Fruit fly (Drosophila melanogaster) whole organism, embryonic: Measurements from ENCODE around the gene UbcE2H.

Source experiments
- Abd-B ChIP-seq: fragments of 200-800 bp; sonication (Bioruptor generic); optimal IDR thresholded peaks from 2 replicates; lab custom pipeline; 2018; ENCODE audit warnings: missing biosample characterization, mild to moderate bottlenecking, missing genetic modification characterization, moderate library complexity
- Aef1 ChIP-seq: fragments of 200-800 bp; sonication (Bioruptor generic); IDR thresholded peaks from 3 replicates; pipeline ENCODE4 v1.3.6; 2022; ENCODE audit warnings: missing biosample characterization, missing genetic modification characterization
- Awh ChIP-seq: fragments of 200-800 bp; sonication (Bioruptor generic); IDR thresholded peaks from 2 replicates; pipeline ENCODE4, ENCODE4 v1.3.6; 2022; ENCODE audit warnings: missing biosample characterization, missing genetic modification characterization
- CG10147 ChIP-seq: fragments of 200-800 bp; sonication (Bioruptor generic); optimal IDR thresholded peaks from 2 replicates; lab custom pipeline; 2019; ENCODE audit warnings: missing biosample characterization, mild to moderate bottlenecking, missing genetic modification characterization, moderate library complexity
- CG10366 ChIP-seq: fragments of 200-800 bp; sonication (Bioruptor generic); IDR thresholded peaks from 2 replicates; pipeline ENCODE4 v1.3.6; 2022; ENCODE audit warnings: missing biosample characterization, missing genetic modification characterization
- CG11504 ChIP-seq: fragments of 200-800 bp; sonication (Bioruptor generic); optimal IDR thresholded peaks from 3 replicates; lab custom pipeline; 2019; ENCODE audit warnings: missing biosample characterization, mild to moderate bottlenecking, missing genetic modification characterization, moderate library complexity
- CG12219 ChIP-seq: fragments of 200-800 bp; sonication (Bioruptor generic); optimal IDR thresholded peaks from 3 replicates; lab custom pipeline; 2018; ENCODE audit warnings: missing biosample characterization, mild to moderate bottlenecking, missing genetic modification characterization
- CG15011 ChIP-seq: fragments of 200-800 bp; sonication (Bioruptor generic); optimal IDR thresholded peaks from 3 replicates; lab custom pipeline; 2018; ENCODE audit warnings: missing biosample characterization, mild to moderate bottlenecking, missing genetic modification characterization
- CG17385 ChIP-seq: fragments of 200-800 bp; sonication (Bioruptor generic); optimal IDR thresholded peaks from 3 replicates; lab custom pipeline; 2018; ENCODE audit warnings: missing biosample characterization, mild to moderate bottlenecking, missing genetic modification characterization
- CG18764 ChIP-seq: fragments of 200-800 bp; sonication (Bioruptor generic); optimal IDR thresholded peaks from 3 replicates; lab custom pipeline; 2016; ENCODE audit warnings: missing biosample characterization, missing genetic modification characterization
- CG2116 ChIP-seq: fragments of 200-800 bp; sonication (Bioruptor generic); optimal IDR thresholded peaks from 3 replicates; lab custom pipeline; 2018; ENCODE audit warnings: missing biosample characterization, mild to moderate bottlenecking, missing genetic modification characterization
- CG2678 ChIP-seq: fragments of 200-800 bp; sonication (Bioruptor generic); optimal IDR thresholded peaks from 3 replicates; lab custom pipeline; 2019; ENCODE audit warnings: missing biosample characterization, mild to moderate bottlenecking, missing genetic modification characterization, moderate library complexity
- CG30431 ChIP-seq: fragments of 200-800 bp; sonication (Bioruptor generic); optimal IDR thresholded peaks from 2 replicates; lab custom pipeline; 2017; ENCODE audit warnings: missing biosample characterization, missing genetic modification characterization
- CG32767 ChIP-seq: fragments of 200-800 bp; sonication (Bioruptor generic); IDR thresholded peaks from 2 replicates; pipeline ENCODE4 v1.3.6; 2022; ENCODE audit warnings: missing biosample characterization, missing genetic modification characterization
- CG7372 ChIP-seq: fragments of 200-800 bp; sonication (Bioruptor generic); IDR thresholded peaks from 2 replicates; pipeline ENCODE4 v1.3.6; 2022; ENCODE audit warnings: missing biosample characterization, missing genetic modification characterization
- CG7963 ChIP-seq: fragments of 200-800 bp; sonication (Bioruptor generic); IDR thresholded peaks from 3 replicates; pipeline ENCODE4 v1.3.6; 2022; ENCODE audit warnings: missing biosample characterization, missing genetic modification characterization; ENCODE audit not compliant: partially characterized antibody
- CG8765 ChIP-seq: fragments of 200-800 bp; sonication (Bioruptor generic); IDR thresholded peaks from 2 replicates; pipeline ENCODE4 v1.3.6; 2022; ENCODE audit warnings: missing biosample characterization, missing genetic modification characterization
- CG9876 ChIP-seq: fragments of 200-800 bp; sonication (Bioruptor generic); optimal IDR thresholded peaks from 2 replicates; lab custom pipeline; 2016; ENCODE audit warnings: missing biosample characterization, missing genetic modification characterization
- Dek ChIP-seq: fragments of 200-800 bp; sonication (Bioruptor generic); optimal IDR thresholded peaks from 3 replicates; lab custom pipeline; 2019; ENCODE audit warnings: missing biosample characterization, mild to moderate bottlenecking, missing genetic modification characterization, moderate library complexity
- Fer3 ChIP-seq: fragments of 200-800 bp; sonication (Bioruptor generic); optimal IDR thresholded peaks from 2 replicates; lab custom pipeline; 2018; ENCODE audit warnings: missing biosample characterization, mild to moderate bottlenecking, missing genetic modification characterization, moderate library complexity
- HHEX ChIP-seq: fragments of 200-800 bp; sonication (Bioruptor generic); optimal IDR thresholded peaks from 3 replicates; lab custom pipeline; 2017; ENCODE audit warnings: missing biosample characterization, mild to moderate bottlenecking, missing genetic modification characterization, missing genetic modification reagents
- HLH3B ChIP-seq: fragments of 200-800 bp; sonication (Bioruptor generic); IDR thresholded peaks from 2 replicates; pipeline ENCODE4 v1.3.6; 2022; ENCODE audit warnings: missing biosample characterization, missing genetic modification characterization
- HLH54F ChIP-seq: fragments of 200-800 bp; sonication (Bioruptor generic); optimal IDR thresholded peaks from 3 replicates; lab custom pipeline; 2016; ENCODE audit warnings: missing biosample characterization, missing genetic modification characterization
- Mad ChIP-seq: fragments of 200-800 bp; sonication (Bioruptor generic); optimal IDR thresholded peaks from 2 replicates; lab custom pipeline; 2016; ENCODE audit warnings: missing biosample characterization, missing genetic modification characterization
- Myb ChIP-seq: fragments of 200-800 bp; sonication (Bioruptor generic); optimal IDR thresholded peaks from 2 replicates; lab custom pipeline; 2016; ENCODE audit warnings: missing biosample characterization, missing genetic modification characterization
- Oaz ChIP-seq: fragments of 200-800 bp; sonication (Bioruptor generic); IDR thresholded peaks from 2 replicates; pipeline ENCODE4 v1.3.6; 2022; ENCODE audit warnings: missing biosample characterization, missing genetic modification characterization
- Oli ChIP-seq: fragments of 200-800 bp; sonication (Bioruptor generic); optimal IDR thresholded peaks from 2 replicates; lab custom pipeline; 2018; ENCODE audit warnings: missing biosample characterization, mild to moderate bottlenecking, missing genetic modification characterization, moderate library complexity
- Optix ChIP-seq: fragments of 200-800 bp; sonication (Bioruptor generic); IDR thresholded peaks from 3 replicates; pipeline ENCODE4 v1.3.6; 2022; ENCODE audit warnings: missing biosample characterization, missing genetic modification characterization
- bab2 ChIP-seq: fragments of 200-800 bp; sonication (Bioruptor generic); optimal IDR thresholded peaks from 2 replicates; lab custom pipeline; 2016; ENCODE audit warnings: missing biosample characterization, missing genetic modification characterization
- bbx ChIP-seq: fragments of 200-800 bp; sonication (Bioruptor generic); IDR thresholded peaks from 2 replicates; pipeline ENCODE4 v1.3.6; 2022; ENCODE audit warnings: missing biosample characterization, missing genetic modification characterization; ENCODE audit not compliant: partially characterized antibody
- cad ChIP-seq: fragments of >200 bp; optimal IDR thresholded peaks from 2 replicates; lab custom pipeline; 2017; ENCODE audit warnings: missing biosample characterization, missing genetic modification characterization
- chif ChIP-seq, 2 experiments: fragments of 200-800 bp; sonication (Bioruptor generic); optimal IDR thresholded peaks; 3 replicates each; lab custom pipeline; 2016; ENCODE audit warnings: missing biosample characterization in 2 of 2, missing genetic modification characterization in 2 of 2
- dpn ChIP-seq, 2 experiments: fragments of 200-800 bp; sonication (Bioruptor generic); optimal IDR thresholded peaks; 3 replicates each; lab custom pipeline; 2016; ENCODE audit warnings: missing biosample characterization in 2 of 2, missing genetic modification characterization in 2 of 2
- dysf ChIP-seq: fragments of 200-800 bp; sonication (Bioruptor generic); IDR thresholded peaks from 3 replicates; pipeline ENCODE4 v1.3.6; 2022; ENCODE audit warnings: missing biosample characterization, missing genetic modification characterization
- fru ChIP-seq: fragments of >200 bp; optimal IDR thresholded peaks from 2 replicates; lab custom pipeline; 2017
- grau ChIP-seq: fragments of 200-800 bp; optimal IDR thresholded peaks from 3 replicates; lab custom pipeline; 2019; ENCODE audit warnings: missing biosample characterization, mild to moderate bottlenecking, missing genetic modification characterization, moderate library complexity
- kay ChIP-seq: fragments of 200-800 bp; sonication (Bioruptor generic); optimal IDR thresholded peaks from 2 replicates; lab custom pipeline; 2016; ENCODE audit warnings: missing biosample characterization, missing genetic modification characterization
- p53 ChIP-seq: fragments of 200-800 bp; sonication (Bioruptor generic); optimal IDR thresholded peaks from 2 replicates; lab custom pipeline; 2016; ENCODE audit warnings: missing biosample characterization, missing genetic modification characterization
- prd ChIP-seq, 3 experiments: fragments of >200 bp in 2 of 3; fragments of 200-800 bp in 1 of 3; sonication (Bioruptor generic) in 1 of 3; optimal IDR thresholded peaks in 2 of 3; IDR thresholded peaks in 1 of 3; 2 replicates in 2 of 3; 3 replicates in 1 of 3; pipeline versions ENCODE4 v1.3.6 to Lab custom; 2017 to 2022; ENCODE audit warnings: missing biosample characterization in 1 of 3, missing genetic modification characterization in 1 of 3
- pros ChIP-seq: fragments of 200-800 bp; sonication (Bioruptor generic); optimal IDR thresholded peaks from 3 replicates; lab custom pipeline; 2019; ENCODE audit warnings: missing biosample characterization, mild to moderate bottlenecking, missing genetic modification characterization, moderate library complexity
- psq ChIP-seq: fragments of 200-800 bp; sonication (Bioruptor generic); optimal IDR thresholded peaks from 2 replicates; lab custom pipeline; 2017; ENCODE audit warnings: missing biosample characterization, missing genetic modification characterization
- ranshi ChIP-seq: fragments of 200-800 bp; sonication (Bioruptor generic); IDR thresholded peaks from 2 replicates; pipeline ENCODE4 v1.3.6; 2022; ENCODE audit warnings: missing biosample characterization, missing genetic modification characterization
- repo ChIP-seq: fragments of 200-800 bp; sonication (Bioruptor generic); optimal IDR thresholded peaks from 2 replicates; lab custom pipeline; 2016; ENCODE audit warnings: missing biosample characterization, missing genetic modification characterization
- sens-2 ChIP-seq: fragments of 200-800 bp; sonication (Bioruptor generic); IDR thresholded peaks from 2 replicates; pipeline ENCODE4 v1.3.6; 2022; ENCODE audit warnings: missing biosample characterization, missing genetic modification characterization
- sim ChIP-seq: fragments of 200-800 bp; sonication (Bioruptor generic); IDR thresholded peaks from 2 replicates; pipeline ENCODE4 v1.3.6; 2022; ENCODE audit warnings: missing biosample characterization, missing genetic modification characterization
- wek ChIP-seq: fragments of 200-800 bp; sonication (Bioruptor generic); optimal IDR thresholded peaks from 3 replicates; lab custom pipeline; 2018; ENCODE audit warnings: missing biosample characterization, mild to moderate bottlenecking, missing genetic modification characterization, moderate library complexity
- yki ChIP-seq: fragments of >200 bp; optimal IDR thresholded peaks from 3 replicates; lab custom pipeline; 2018
- z ChIP-seq: fragments of 200-800 bp; sonication (Bioruptor generic); IDR thresholded peaks from 3 replicates; pipeline ENCODE4 v1.3.6; 2022; ENCODE audit warnings: missing biosample characterization, missing genetic modification characterization
- zfh1 ChIP-seq: fragments of 200-800 bp; sonication (Bioruptor generic); IDR thresholded peaks from 3 replicates; pipeline ENCODE4 v1.3.6; 2022; ENCODE audit warnings: missing biosample characterization, missing genetic modification characterization

UbcE2H gene

DNA sequence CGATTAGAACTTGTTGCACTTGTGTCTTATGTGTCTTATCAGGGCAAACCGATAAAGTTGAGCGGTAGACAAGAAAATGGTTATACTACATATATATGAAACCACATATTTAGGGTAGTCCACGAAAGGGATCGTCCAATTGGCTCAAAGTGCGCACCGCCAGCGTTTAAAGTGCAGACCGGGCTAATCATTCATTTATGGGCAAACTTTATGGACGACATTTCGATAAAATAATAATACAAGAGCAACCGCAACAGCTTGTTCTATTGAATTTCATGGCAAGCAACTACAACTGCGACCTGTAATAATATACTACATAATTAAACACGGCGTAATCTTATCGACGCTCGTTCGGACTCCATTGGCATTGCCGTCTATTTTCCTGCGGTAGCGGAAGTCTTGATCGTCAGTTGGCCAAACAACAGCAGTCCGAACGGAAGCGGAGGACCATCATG, 41.6 kb upstream of the UbcE2H start, which contains the start of the genes cyr and CG2120 (continued):
- TF ChIP-seq dpn (GFP tag; optimal IDR thresholded peaks at IDR 0.05; lab: Kevin White, UChicago) (no peak), CG17385 (GFP tag; lab: Kevin White, UChicago) (no peak), CG9876 (no peak), sim (GFP tag; lab: Robert Waterston, UW) (no peak), Oaz (GFP tag; lab: Robert Waterston, UW) (no peak), yki (lab: Kevin White, UChicago) (no peak), CG32767 (GFP tag; lab: Robert Waterston, UW) (no peak), CG8765 (no peak), wek (GFP tag; lab: Kevin White, UChicago) (no peak), Abd-B (GFP tag; lab: Kevin White, UChicago) (no peak), bbx (no peak)

DNA sequence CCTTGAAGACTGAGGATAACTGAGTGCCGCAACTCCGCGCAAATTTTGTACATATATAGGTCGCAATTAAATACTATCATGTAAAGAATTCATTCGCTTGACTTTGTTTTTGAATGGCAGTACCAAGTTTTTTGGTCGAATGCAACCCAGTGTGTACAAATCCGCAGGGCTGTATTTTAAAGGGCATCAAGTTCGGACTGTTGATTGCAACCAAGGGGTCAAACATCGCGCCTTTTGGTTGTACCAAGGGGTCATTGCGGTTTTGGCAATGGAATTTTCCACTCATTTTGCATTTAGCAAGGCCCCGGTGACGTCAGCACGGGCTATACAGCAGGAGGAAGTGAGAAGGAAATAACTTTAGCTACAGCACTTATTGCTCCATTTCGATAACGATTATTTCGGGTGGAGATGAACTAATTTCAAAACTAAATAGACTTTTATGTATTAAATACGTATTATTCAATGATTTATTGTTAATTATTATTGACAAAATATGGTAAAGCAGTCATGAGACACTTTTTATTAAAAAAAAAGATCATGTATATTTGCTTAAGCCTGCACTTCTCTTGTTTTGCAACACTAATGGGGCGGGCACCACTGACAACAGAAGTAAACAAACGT, 37.9 kb upstream of the UbcE2H start, which contains the start of gene CG10958:
Gene CG10958 (plus strand): TSS at position 593 of the 621 bp plus-strand sequence.
- TF ChIP-seq prd (optimal IDR thresholded peaks at IDR 0.05; lab: Kevin White, UChicago) = no peak
- peak; percentile 73 for TF ChIP-seq prd (GFP tag; IDR thresholded peaks at IDR 0.05; lab: Robert Waterston, UW)
- TF ChIP-seq grau (tag; lab: Kevin White, UChicago) = peak; percentile 59
- TF ChIP-seq bab2 (GFP tag; lab: Kevin White, UChicago) = no peak
- TF ChIP-seq cad = no peak
- peak; percentile 34 for TF ChIP-seq HLH54F
- peak; percentile 37; the same call in 2 of the 3 replicates for TF ChIP-seq dysf (GFP tag; lab: Robert Waterston, UW)
- TF ChIP-seq sens-2 (GFP tag; lab: Robert Waterston, UW) = no peak
- peak in 1 of 2 experiments; percentile 13 for TF ChIP-seq chif (GFP tag; optimal IDR thresholded peaks at IDR 0.05; lab: Kevin White, UChicago)
- TF ChIP-seq HHEX (GFP tag; lab: Kevin White, UChicago) = peak; percentile 56
- 0 out of 2 replicates have a peak, but pooled peaks have one; percentile 22 for TF ChIP-seq HLH3B (GFP tag; lab: Robert Waterston, UW)
- no peak for TF ChIP-seq CG7372 (GFP tag; lab: Robert Waterston, UW)
- TF ChIP-seq pros (GFP tag; lab: Kevin White, UChicago) = no peak
- TF ChIP-seq Myb = peak; percentile 2
- no peak for TF ChIP-seq z (GFP tag; lab: Robert Waterston, UW)
- TF ChIP-seq CG30431 (GFP tag; lab: Kevin White, UChicago) = no peak
- no peak for TF ChIP-seq CG7963
- TF ChIP-seq CG12219 (GFP tag; lab: Kevin White, UChicago) = no peak
- peak; percentile 49 for TF ChIP-seq Fer3 (tag; lab: Kevin White, UChicago)
- no peak for TF ChIP-seq p53 (GFP tag; lab: Kevin White, UChicago)
- no peak for TF ChIP-seq ranshi (GFP tag; lab: Robert Waterston, UW)
- peak; percentile 39 for TF ChIP-seq kay (GFP tag; lab: Kevin White, UChicago)
- peak; percentile 11 for TF ChIP-seq CG10147 (GFP tag; lab: Kevin White, UChicago)
- TF ChIP-seq Optix (GFP tag; lab: Robert Waterston, UW) = no peak
- peak; percentile 48 for TF ChIP-seq CG18764 (GFP tag; lab: Kevin White, UChicago)
- no peak for TF ChIP-seq repo (GFP tag; lab: Kevin White, UChicago)
- TF ChIP-seq Mad = peak; percentile 43
- TF ChIP-seq zfh1 (GFP tag; lab: Robert Waterston, UW) = peak; percentile 66; the same call in 2 of the 3 replicates
- TF ChIP-seq CG15011 (GFP tag; lab: Kevin White, UChicago) = no peak
- peak; percentile 31 for TF ChIP-seq Dek (tag; lab: Kevin White, UChicago)
- peak; percentile 99 for TF ChIP-seq CG2116 (GFP tag; lab: Kevin White, UChicago)
- TF ChIP-seq CG2678 (tag; lab: Kevin White, UChicago) = peak; percentile 62
- 0 out of 2 replicates have a peak, but pooled peaks have one; percentile 33 for TF ChIP-seq Oaz (GFP tag; lab: Robert Waterston, UW)
- peak; percentile 1 for TF ChIP-seq psq (GFP tag; lab: Kevin White, UChicago)
- no peak for TF ChIP-seq CG11504 (tag; lab: Kevin White, UChicago)
- TF ChIP-seq Oli (tag; lab: Kevin White, UChicago) = peak; percentile 27
- no peak for TF ChIP-seq fru (lab: Kevin White, UChicago)
- TF ChIP-seq Awh (GFP tag; lab: Robert Waterston, UW) = 0 out of 2 replicates have a peak, but pooled peaks have one; percentile 48
- TF ChIP-seq CG10366 = peak; percentile 60
- 0 out of 3 replicates have a peak, but pooled peaks have one; percentile 33 for TF ChIP-seq Aef1
